Worm (Caenorhabditis elegans): Measurements from ENCODE around the gene T06C10.3.

Gene T06C10.3

DNA sequence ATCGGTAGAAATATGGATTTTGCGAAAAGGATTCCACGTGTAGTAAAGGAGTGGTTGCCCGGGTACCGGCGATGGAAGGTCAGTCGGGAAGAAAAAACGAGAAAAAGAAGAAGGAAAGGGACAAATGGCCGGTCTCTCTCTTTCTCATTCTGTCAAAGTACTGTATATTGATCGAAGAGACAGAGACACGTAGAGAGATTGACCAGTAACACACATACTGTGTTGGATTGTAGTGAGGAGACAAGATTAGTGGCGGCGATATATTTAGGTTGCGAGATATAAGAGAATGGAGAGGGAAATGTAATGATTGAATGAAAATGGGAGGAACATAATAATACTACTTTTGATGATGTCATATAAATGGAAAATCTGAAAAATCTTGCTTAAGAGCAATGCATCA is 34.5 kb upstream of the T06C10.3 start (continued):
- TF ChIP-seq nhr-12 (tag; optimal IDR thresholded peaks at IDR 0.05) (no peak), F16B12.6 (tag; optimal IDR thresholded peaks at IDR 0.05) (no peak), unc-98 (GFP tag; IDR thresholded peaks at IDR 0.05) (no peak), sup-37 (GFP tag; optimal IDR thresholded peaks at IDR 0.05) (no peak), ceh-8 (GFP tag; optimal IDR thresholded peaks at IDR 0.05) (no peak), hlh-4 (tag; optimal IDR thresholded peaks at IDR 0.05) (no peak), snpc-4 (tag; optimal IDR thresholded peaks at IDR 0.05) (no peak), aly-2 (tag; optimal IDR thresholded peaks at IDR 0.05) (no peak), mdl-1 (tag; optimal IDR thresholded peaks at IDR 0.05) (no peak), elt-3 (tag; optimal IDR thresholded peaks at IDR 0.05) (peak in 2 of 6 experiments; percentile 11 to 65), isw-1 (GFP tag; IDR thresholded peaks at IDR 0.05) (no peak), tlp-1 (tag; optimal IDR thresholded peaks at IDR 0.05) (no peak), hpl-2 (GFP tag; optimal IDR thresholded peaks at IDR 0.05) (no peak), swsn-7 (tag; optimal IDR thresholded peaks at IDR 0.05) (no peak), lin-39 (tag; optimal IDR thresholded peaks at IDR 0.05) (no peak), egl-13 (tag; optimal IDR thresholded peaks at IDR 0.05) (no peak), fos-1 (tag; optimal IDR thresholded peaks at IDR 0.05) (no peak), nhr-19 (GFP tag; conservative IDR thresholded peaks at IDR 0.05) (no peak), ces-1 (GFP tag; optimal IDR thresholded peaks at IDR 0.05) (no peak), Y116A8C.19 (tag; optimal IDR thresholded peaks at IDR 0.05; ENCODE audit: borderline replicate concordance) (no peak), nhr-237 (tag; optimal IDR thresholded peaks at IDR 0.05) (no peak), sox-4 (tag; optimal IDR thresholded peaks at IDR 0.05) (no peak), alr-1 (tag; optimal IDR thresholded peaks at IDR 0.05; ENCODE audit: borderline replicate concordance) (no peak), lin-14 (GFP tag; optimal IDR thresholded peaks at IDR 0.05) (peak; percentile 54), jun-1 (tag; optimal IDR thresholded peaks at IDR 0.05) (no peak), zag-1 (tag; optimal IDR thresholded peaks at IDR 0.05) (no peak), nhr-84 (tag; optimal IDR thresholded peaks at IDR 0.05) (no peak), unc-130 (tag; optimal IDR thresholded peaks at IDR 0.05) (no peak), ceh-63 (GFP tag; optimal IDR thresholded peaks at IDR 0.05) (no peak), unc-86 (tag; optimal IDR thresholded peaks at IDR 0.05) (no peak), lsy-2 (tag; optimal IDR thresholded peaks at IDR 0.05) (peak; percentile 7 to 69), elt-2 (tag; optimal IDR thresholded peaks at IDR 0.05) (no peak), lin-35 (GFP tag; optimal IDR thresholded peaks at IDR 0.05) (peak in 1 of 2 experiments; percentile 27), C34B4.2 (tag; optimal IDR thresholded peaks at IDR 0.05) (no peak), skn-1 (tag; optimal IDR thresholded peaks at IDR 0.05) (no peak), fkh-8 (tag; optimal IDR thresholded peaks at IDR 0.05) (no peak), mep-1 (tag; optimal IDR thresholded peaks at IDR 0.05) (peak; percentile 76)

DNA sequence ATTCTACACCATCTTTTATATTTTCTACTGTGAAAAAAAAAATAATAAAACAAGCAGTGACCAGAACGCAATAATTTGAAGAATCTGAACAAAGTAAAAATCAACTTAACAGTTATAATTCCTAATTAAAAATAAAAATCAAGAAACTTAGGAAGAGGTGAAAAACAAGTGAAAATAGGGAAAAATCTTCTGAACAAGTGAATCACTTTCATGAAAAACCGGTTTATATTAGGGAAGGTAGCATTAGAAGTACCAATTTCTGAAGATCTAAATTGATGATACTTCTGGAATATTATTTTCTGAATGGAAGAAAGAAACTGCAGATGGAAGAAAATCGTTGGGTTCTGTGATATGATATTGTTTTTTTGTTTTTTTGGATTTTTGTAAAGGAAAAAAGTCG is 34.1 kb upstream of the T06C10.3 start:
- TF ChIP-seq efl-3 (GFP tag; optimal IDR thresholded peaks at IDR 0.05): no peak
- no peak for TF ChIP-seq ceh-8 (GFP tag; optimal IDR thresholded peaks at IDR 0.05)
- TF ChIP-seq nhr-19 (GFP tag; conservative IDR thresholded peaks at IDR 0.05): no peak
- no peak for TF ChIP-seq xbp-1 (tag; optimal IDR thresholded peaks at IDR 0.05)
- no peak for TF ChIP-seq hlh-17 (GFP tag; optimal IDR thresholded peaks at IDR 0.05; ENCODE audit: borderline replicate concordance)
- no peak for TF ChIP-seq lir-3 (tag; optimal IDR thresholded peaks at IDR 0.05; ENCODE audit: poor library complexity)
- no peak for TF ChIP-seq snpc-4 (tag; optimal IDR thresholded peaks at IDR 0.05)
- TF ChIP-seq grh-1 (GFP tag; IDR thresholded peaks at IDR 0.05): peak; percentile 51; the same call in 1 of the 2 replicates
- TF ChIP-seq unc-130 (tag; optimal IDR thresholded peaks at IDR 0.05): no peak
- TF ChIP-seq blmp-1 (tag; optimal IDR thresholded peaks at IDR 0.05): peak; percentile 79
- TF ChIP-seq nhr-90 (tag; optimal IDR thresholded peaks at IDR 0.05; ENCODE audit: poor library complexity): no peak
- TF ChIP-seq nhr-76 (tag; optimal IDR thresholded peaks at IDR 0.05): no peak
- no peak for TF ChIP-seq ceh-82 (tag; optimal IDR thresholded peaks at IDR 0.05)
- no peak for TF ChIP-seq tbx-2 (tag; optimal IDR thresholded peaks at IDR 0.05)
- TF ChIP-seq mef-2 (tag; optimal IDR thresholded peaks at IDR 0.05): no peak
- TF ChIP-seq ama-1 (optimal IDR thresholded peaks at IDR 0.05): no peak
- no peak for TF ChIP-seq jun-1 (tag; optimal IDR thresholded peaks at IDR 0.05)
- no peak for TF ChIP-seq unc-30 (tag; optimal IDR thresholded peaks at IDR 0.05)
- TF ChIP-seq efl-1 (optimal IDR thresholded peaks at IDR 0.05): no peak
- peak in 1 of 2 experiments; percentile 51 for TF ChIP-seq efl-1 (GFP tag; optimal IDR thresholded peaks at IDR 0.05 in 1 of 2)

All from whole organism, L1 larva.